Fruit fly (Drosophila melanogaster) whole organism, adult: ENCODE measurements around the gene fusl.

Experiments used
- CG14711 ChIP-seq: fragments of 200-800 bp; sonication (Bioruptor generic); optimal IDR thresholded peaks from 2 replicates; lab custom pipeline; 2018; ENCODE audit warnings: missing biosample characterization, mild to moderate bottlenecking, missing genetic modification characterization, moderate library complexity
- CG1620 ChIP-seq: fragments of 200-800 bp; sonication (Bioruptor generic); optimal IDR thresholded peaks from 2 replicates; lab custom pipeline; 2016; ENCODE audit warnings: missing biosample characterization, missing genetic modification characterization
- CG33017 ChIP-seq: fragments of 200-800 bp; sonication (Bioruptor generic); optimal IDR thresholded peaks from 2 replicates; lab custom pipeline; 2018; ENCODE audit warnings: missing biosample characterization, mild to moderate bottlenecking, missing genetic modification characterization, moderate library complexity
- CG7101 ChIP-seq: fragments of 200-800 bp; sonication (Bioruptor generic); optimal IDR thresholded peaks from 2 replicates; lab custom pipeline; 2018; ENCODE audit warnings: missing biosample characterization, mild to moderate bottlenecking, missing genetic modification characterization, moderate library complexity
- Crg-1 ChIP-seq: fragments of 200-800 bp; sonication (Bioruptor generic); optimal IDR thresholded peaks from 2 replicates; lab custom pipeline; 2016; ENCODE audit warnings: missing biosample characterization, missing genetic modification characterization
- Hr96 ChIP-seq: fragments of 200-800 bp; sonication (Bioruptor generic); optimal IDR thresholded peaks from 2 replicates; lab custom pipeline; 2016; ENCODE audit warnings: missing biosample characterization, missing genetic modification characterization
- Mnt ChIP-seq: fragments of 200-800 bp; sonication (Bioruptor generic); optimal IDR thresholded peaks from 2 replicates; lab custom pipeline; 2016; ENCODE audit warnings: missing biosample characterization, mild to moderate bottlenecking, missing genetic modification characterization
- cic ChIP-seq: fragments of 200-800 bp; sonication (Bioruptor generic); optimal IDR thresholded peaks from 2 replicates; lab custom pipeline; 2017; ENCODE audit warnings: missing biosample characterization, mild to moderate bottlenecking, missing genetic modification characterization, moderate library complexity
- cnc ChIP-seq, 2 experiments: fragments of >200 bp; optimal IDR thresholded peaks; 2 replicates each; lab custom pipeline; 2017
- pad ChIP-seq: fragments of 200-800 bp; sonication (Bioruptor generic); optimal IDR thresholded peaks from 3 replicates; lab custom pipeline; 2017; ENCODE audit warnings: missing biosample characterization, missing genetic modification characterization, mild to moderate bottlenecking, moderate library complexity, missing genetic modification reagents
- toe ChIP-seq: fragments of 200-800 bp; sonication (Bioruptor generic); optimal IDR thresholded peaks from 2 replicates; lab custom pipeline; 2016; ENCODE audit warnings: missing biosample characterization, missing genetic modification characterization

DNA sequence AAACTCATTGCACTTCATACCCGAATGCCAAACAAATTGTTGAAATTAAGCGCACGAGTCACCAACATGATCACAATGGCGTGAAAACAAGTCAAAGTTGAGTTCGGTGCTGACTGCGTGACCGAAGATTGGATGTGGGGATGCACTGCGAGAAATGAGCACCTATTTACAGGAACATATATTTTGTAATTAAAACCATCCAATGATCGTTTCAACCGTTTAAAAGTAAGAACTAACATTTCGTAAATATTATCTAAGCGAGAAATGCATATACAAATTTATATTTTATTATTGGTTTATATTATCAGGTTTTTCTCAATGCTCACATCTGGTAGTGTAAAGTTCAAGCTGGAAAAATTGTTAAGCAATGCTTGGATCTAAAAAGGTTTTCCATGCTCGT is 41.0 kb upstream of the fusl start:
- TF ChIP-seq toe (no peak), CG1620 (GFP tag; lab: Kevin White, UChicago) (no peak), Crg-1 (GFP tag; lab: Kevin White, UChicago) (no peak), Hr96 (GFP tag; lab: Kevin White, UChicago) (no peak), CG7101 (tag; lab: Kevin White, UChicago) (no peak), cic (no peak), cnc (optimal IDR thresholded peaks at IDR 0.05; lab: Kevin White, UChicago) (no peak), CG33017 (no peak), Mnt (GFP tag; lab: Kevin White, UChicago) (no peak), pad (GFP tag; lab: Kevin White, UChicago) (no peak), CG14711 (no peak)
